Fruit fly (Drosophila melanogaster): Measurements from ENCODE around the gene CG13901.

CG13901 gene

dm6 chr3L:787635-788034 is 50.0 kb downstream of the CG13901 start (continued):
- no peak for TF ChIP-seq Neu2 (GFP tag; optimal IDR thresholded peaks at IDR 0.05; ENCODE audit: borderline replicate concordance)
- TF ChIP-seq hb (GFP tag; IDR thresholded peaks at IDR 0.05; ENCODE audit: partially characterized antibody), result no peak
- peak; percentile 30 for TF ChIP-seq dmrt99B (tag; optimal IDR thresholded peaks at IDR 0.05)
- no peak for TF ChIP-seq CG12391 (tag; optimal IDR thresholded peaks at IDR 0.05)
- no peak for TF ChIP-seq bcd (GFP tag; optimal IDR thresholded peaks at IDR 0.05)
- no peak for TF ChIP-seq Kr (GFP tag; optimal IDR thresholded peaks at IDR 0.05)
- peak; percentile 29 for TF ChIP-seq CG1603 (tag; optimal IDR thresholded peaks at IDR 0.05)
- no peak for TF ChIP-seq luna (GFP tag; optimal IDR thresholded peaks at IDR 0.05)
- TF ChIP-seq ttk (GFP tag; IDR thresholded peaks at IDR 0.05), result peak; percentile 48; the same call in 1 of the 2 replicates
- no peak for TF ChIP-seq dimm (GFP tag; IDR thresholded peaks at IDR 0.05)
- TF ChIP-seq CG6254 (GFP tag; optimal IDR thresholded peaks at IDR 0.05), result no peak
- TF ChIP-seq Camta (GFP tag; optimal IDR thresholded peaks at IDR 0.05), result no peak
- no peak for TF ChIP-seq E2f2 (GFP tag; IDR thresholded peaks at IDR 0.05)
- TF ChIP-seq fd96Cb (tag; optimal IDR thresholded peaks at IDR 0.05), result peak; percentile 12
- peak; percentile 6 for TF ChIP-seq CG11504 (tag; optimal IDR thresholded peaks at IDR 0.05)
- TF ChIP-seq ATbp (GFP tag; optimal IDR thresholded peaks at IDR 0.05), result peak; percentile 43
- no peak for TF ChIP-seq CG11560 (tag; IDR thresholded peaks at IDR 0.05)
- no peak for TF ChIP-seq CG12769 (tag; optimal IDR thresholded peaks at IDR 0.05)
- TF ChIP-seq Elba2 (GFP tag; optimal IDR thresholded peaks at IDR 0.05), result no peak
- no peak for TF ChIP-seq CG17802 (tag; optimal IDR thresholded peaks at IDR 0.05)
- TF ChIP-seq Trl (optimal IDR thresholded peaks at IDR 0.05), result no peak
- no peak for TF ChIP-seq Trl (GFP tag; optimal IDR thresholded peaks at IDR 0.05)
- TF ChIP-seq CG4360 (GFP tag; IDR thresholded peaks at IDR 0.05), result 0 out of 2 replicates have a peak, but pooled peaks have one; percentile 10
- TF ChIP-seq Mrtf (GFP tag; IDR thresholded peaks at IDR 0.05), result no peak
- TF ChIP-seq dm (GFP tag; optimal IDR thresholded peaks at IDR 0.05), result no peak
- TF ChIP-seq CG30403 (GFP tag; optimal IDR thresholded peaks at IDR 0.05), result peak; percentile 0
- TF ChIP-seq scrt (GFP tag; optimal IDR thresholded peaks at IDR 0.05), result no peak
- TF ChIP-seq hbn (GFP tag; IDR thresholded peaks at IDR 0.05; ENCODE audit: partially characterized antibody), result no peak
- TF ChIP-seq z (GFP tag; IDR thresholded peaks at IDR 0.05), result no peak
- TF ChIP-seq sens-2 (GFP tag; IDR thresholded peaks at IDR 0.05), result no peak
- TF ChIP-seq ewg (GFP tag; optimal IDR thresholded peaks at IDR 0.05), result peak; percentile 22
- peak; percentile 6 for TF ChIP-seq Ssrp (tag; optimal IDR thresholded peaks at IDR 0.05)
- TF ChIP-seq CG15073 (GFP tag; optimal IDR thresholded peaks at IDR 0.05), result no peak
- TF ChIP-seq ken (GFP tag; IDR thresholded peaks at IDR 0.05), result no peak
- TF ChIP-seq nmo (GFP tag; optimal IDR thresholded peaks at IDR 0.05), result peak; percentile 10
- no peak for TF ChIP-seq rib (GFP tag; IDR thresholded peaks at IDR 0.05)
- TF ChIP-seq so (GFP tag; IDR thresholded peaks at IDR 0.05), result no peak
- peak; percentile 93 for TF ChIP-seq Drgx (GFP tag; IDR thresholded peaks at IDR 0.05)
- TF ChIP-seq danr (GFP tag; IDR thresholded peaks at IDR 0.05), result no peak
- TF ChIP-seq p53 (GFP tag; optimal IDR thresholded peaks at IDR 0.05), result no peak

- TF ChIP-seq sd (tag; optimal IDR thresholded peaks at IDR 0.05) (peak; percentile 82), ash1 (GFP tag; optimal IDR thresholded peaks at IDR 0.05) (no peak), lov (optimal IDR thresholded peaks at IDR 0.05) (no peak), lov (GFP tag; IDR thresholded peaks at IDR 0.05) (0 out of 3 replicates have a peak, but pooled peaks have one; percentile 25), tap (tag; optimal IDR thresholded peaks at IDR 0.05) (no peak), CG14965 (GFP tag; optimal IDR thresholded peaks at IDR 0.05; ENCODE audit: borderline replicate concordance) (no peak), CG5953 (GFP tag; IDR thresholded peaks at IDR 0.05) (no peak), kay (GFP tag; optimal IDR thresholded peaks at IDR 0.05) (no peak), Eip74EF (GFP tag; optimal IDR thresholded peaks at IDR 0.05) (no peak), YL-1 (GFP tag; optimal IDR thresholded peaks at IDR 0.05) (no peak), nau (GFP tag; optimal IDR thresholded peaks at IDR 0.05) (peak; percentile 89), Ets65A (GFP tag) (no peak), pros (GFP tag; optimal IDR thresholded peaks at IDR 0.05) (no peak), gt (GFP tag; IDR thresholded peaks at IDR 0.05) (no peak), sug (tag; optimal IDR thresholded peaks at IDR 0.05) (no peak)
Measured at dm6 chr3L:786835-787234, 50.8 kb downstream of the CG13901 start.

Measured in whole organism, embryonic.